Worm (Caenorhabditis elegans) whole organism, L3 larva: ENCODE data around the gene hda-6.

ENCODE experiments used
- R02D3.7 ChIP-seq: fragments of 150-350 bp; optimal IDR thresholded peaks from 2 replicates; lab custom pipeline; 2014; ENCODE audit warnings: missing biosample characterization, missing genetic modification characterization
- aly-2 ChIP-seq: fragments of 150-350 bp; optimal IDR thresholded peaks from 2 replicates; lab custom pipeline; 2014; ENCODE audit warnings: missing biosample characterization, missing genetic modification characterization
- ama-1 ChIP-seq: fragments of 150-350 bp; optimal IDR thresholded peaks from 2 replicates; lab custom pipeline; 2018
- ceh-16 ChIP-seq: sonication (generic microtip); optimal IDR thresholded peaks from 2 replicates; lab custom pipeline; 2017; ENCODE audit warnings: missing biosample characterization, missing genetic modification characterization
- ceh-28 ChIP-seq: fragments of 150-350 bp; optimal IDR thresholded peaks from 2 replicates; lab custom pipeline; 2014; ENCODE audit warnings: missing biosample characterization, missing genetic modification reagents, missing genetic modification characterization
- ceh-82 ChIP-seq: fragments of 150-350 bp; optimal IDR thresholded peaks from 2 replicates; lab custom pipeline; 2014; ENCODE audit warnings: missing biosample characterization, missing genetic modification characterization
- ceh-9 ChIP-seq: sonication (generic microtip); optimal IDR thresholded peaks from 2 replicates; lab custom pipeline; 2018; ENCODE audit warnings: missing biosample characterization, missing genetic modification characterization
- egl-27 ChIP-seq: sonication (generic microtip); optimal IDR thresholded peaks from 4 replicates; lab custom pipeline; 2017; ENCODE audit warnings: missing biosample characterization, missing genetic modification reagents, missing genetic modification characterization
- egl-5 ChIP-seq: fragments of 150-350 bp; optimal IDR thresholded peaks from 2 replicates; lab custom pipeline; 2017; ENCODE audit warnings: missing biosample characterization, missing genetic modification reagents, missing genetic modification characterization, inconsistent platforms
- elt-1 ChIP-seq: fragments of 150-350 bp; optimal IDR thresholded peaks from 2 replicates; lab custom pipeline; 2014; ENCODE audit warnings: missing biosample characterization, missing genetic modification characterization
- elt-2 ChIP-seq: sonication (generic microtip); optimal IDR thresholded peaks from 2 replicates; lab custom pipeline; 2016; ENCODE audit warnings: missing genetic modification reagents, mild to moderate bottlenecking, missing genetic modification characterization, missing compliant biosample characterization
- elt-3 ChIP-seq, 3 experiments: fragments of 150-350 bp in 1 of 3; sonication (generic microtip) in 2 of 3; optimal IDR thresholded peaks; 2 replicates in 2 of 3; 4 replicates in 1 of 3; lab custom pipeline; 2014 to 2017; ENCODE audit warnings: missing biosample characterization in 3 of 3, missing genetic modification characterization in 3 of 3
- eor-1 ChIP-seq, 2 experiments: fragments of 150-350 bp; optimal IDR thresholded peaks; 2 replicates each; lab custom pipeline; 2014 to 2018; ENCODE audit warnings: missing biosample characterization in 2 of 2, missing genetic modification characterization in 2 of 2
- fkh-10 ChIP-seq: sonication (generic microtip); optimal IDR thresholded peaks from 2 replicates; lab custom pipeline; 2017; ENCODE audit warnings: missing biosample characterization, missing genetic modification reagents, missing genetic modification characterization
- hmg-11 ChIP-seq: sonication (generic microtip); optimal IDR thresholded peaks from 2 replicates; lab custom pipeline; 2016; ENCODE audit warnings: missing genetic modification characterization, missing compliant biosample characterization
- jun-1 ChIP-seq: fragments of 150-350 bp; optimal IDR thresholded peaks from 2 replicates; lab custom pipeline; 2014; ENCODE audit warnings: missing biosample characterization, missing genetic modification reagents, missing genetic modification characterization
- lin-15B ChIP-seq: fragments of 150-350 bp; optimal IDR thresholded peaks from 2 replicates; lab custom pipeline; 2014; ENCODE audit warnings: missing biosample characterization, missing genetic modification characterization
- lin-39 ChIP-seq: fragments of 150-350 bp; optimal IDR thresholded peaks from 2 replicates; lab custom pipeline; 2018; ENCODE audit warnings: missing biosample characterization, missing genetic modification reagents, missing genetic modification characterization
- lsy-12 ChIP-seq: sonication (generic microtip); optimal IDR thresholded peaks from 2 replicates; lab custom pipeline; 2016; ENCODE audit warnings: mild to moderate bottlenecking, missing genetic modification characterization, missing compliant biosample characterization
- mdl-1 ChIP-seq: fragments of 150-350 bp; optimal IDR thresholded peaks from 2 replicates; lab custom pipeline; 2014; ENCODE audit warnings: missing biosample characterization, missing genetic modification characterization
- mml-1 ChIP-seq: fragments of 150-350 bp; sonication (generic microtip); optimal IDR thresholded peaks from 3 replicates; lab custom pipeline; 2014; ENCODE audit warnings: missing biosample characterization, missing genetic modification characterization
- nfya-1 ChIP-seq: sonication (generic microtip); optimal IDR thresholded peaks from 2 replicates; lab custom pipeline; 2017; ENCODE audit warnings: missing genetic modification characterization, mild to moderate bottlenecking, missing compliant biosample characterization, antibody characterized with exemption, moderate library complexity; ENCODE audit not compliant: insufficient read depth
- nhr-12 ChIP-seq: fragments of 150-350 bp; optimal IDR thresholded peaks from 2 replicates; lab custom pipeline; 2014; ENCODE audit warnings: missing biosample characterization, missing genetic modification characterization
- nhr-23 ChIP-seq: fragments of 150-350 bp; optimal IDR thresholded peaks from 2 replicates; lab custom pipeline; 2014; ENCODE audit warnings: missing biosample characterization, missing genetic modification reagents, missing genetic modification characterization
- nhr-237 ChIP-seq: fragments of 150-350 bp; optimal IDR thresholded peaks from 2 replicates; lab custom pipeline; 2014; ENCODE audit warnings: missing biosample characterization, missing genetic modification characterization
- nhr-28 ChIP-seq: fragments of 150-350 bp; optimal IDR thresholded peaks from 2 replicates; lab custom pipeline; 2014; ENCODE audit warnings: missing biosample characterization, missing genetic modification characterization
- nhr-43 ChIP-seq: sonication (generic microtip); optimal IDR thresholded peaks from 2 replicates; lab custom pipeline; 2016; ENCODE audit warnings: mild to moderate bottlenecking, missing genetic modification characterization, missing compliant biosample characterization; ENCODE audit not compliant: poor library complexity, severe bottlenecking
- nhr-76 ChIP-seq: fragments of 150-350 bp; sonication (generic microtip); optimal IDR thresholded peaks from 5 replicates; lab custom pipeline; 2014; ENCODE audit warnings: missing biosample characterization, missing genetic modification characterization
- nhr-77 ChIP-seq: fragments of 150-350 bp; optimal IDR thresholded peaks from 2 replicates; lab custom pipeline; 2014; ENCODE audit warnings: missing biosample characterization, missing genetic modification characterization
- pha-4 ChIP-seq: fragments of 150-350 bp; optimal IDR thresholded peaks from 2 replicates; lab custom pipeline; 2014; ENCODE audit warnings: missing biosample characterization, missing genetic modification reagents, missing genetic modification characterization
- pqm-1 ChIP-seq: fragments of 150-350 bp; optimal IDR thresholded peaks from 2 replicates; lab custom pipeline; 2017; ENCODE audit warnings: missing biosample characterization, missing genetic modification characterization, inconsistent platforms
- skn-1 ChIP-seq: fragments of 150-350 bp; optimal IDR thresholded peaks from 2 replicates; lab custom pipeline; 2014; ENCODE audit warnings: missing biosample characterization, missing genetic modification characterization
- snpc-4 ChIP-seq: fragments of 150-350 bp; optimal IDR thresholded peaks from 2 replicates; lab custom pipeline; 2014; ENCODE audit warnings: missing biosample characterization, missing genetic modification characterization
- tbx-2 ChIP-seq: sonication (generic microtip); optimal IDR thresholded peaks from 2 replicates; lab custom pipeline; 2016; ENCODE audit warnings: mild to moderate bottlenecking, missing genetic modification characterization, missing compliant biosample characterization
- unc-62 ChIP-seq: fragments of 150-350 bp; sonication (generic microtip); optimal IDR thresholded peaks from 4 replicates; lab custom pipeline; 2014; ENCODE audit warnings: missing biosample characterization, missing genetic modification reagents, missing genetic modification characterization
- zag-1 ChIP-seq: fragments of 150-350 bp; optimal IDR thresholded peaks from 2 replicates; lab custom pipeline; 2014; ENCODE audit warnings: missing biosample characterization, missing genetic modification characterization
- ztf-11 ChIP-seq: fragments of 150-350 bp; optimal IDR thresholded peaks from 2 replicates; lab custom pipeline; 2014; ENCODE audit warnings: missing biosample characterization, missing genetic modification characterization
- ztf-4 ChIP-seq: fragments of 150-350 bp; optimal IDR thresholded peaks from 2 replicates; lab custom pipeline; 2014; ENCODE audit warnings: missing biosample characterization, missing genetic modification characterization

hda-6 gene

DNA sequence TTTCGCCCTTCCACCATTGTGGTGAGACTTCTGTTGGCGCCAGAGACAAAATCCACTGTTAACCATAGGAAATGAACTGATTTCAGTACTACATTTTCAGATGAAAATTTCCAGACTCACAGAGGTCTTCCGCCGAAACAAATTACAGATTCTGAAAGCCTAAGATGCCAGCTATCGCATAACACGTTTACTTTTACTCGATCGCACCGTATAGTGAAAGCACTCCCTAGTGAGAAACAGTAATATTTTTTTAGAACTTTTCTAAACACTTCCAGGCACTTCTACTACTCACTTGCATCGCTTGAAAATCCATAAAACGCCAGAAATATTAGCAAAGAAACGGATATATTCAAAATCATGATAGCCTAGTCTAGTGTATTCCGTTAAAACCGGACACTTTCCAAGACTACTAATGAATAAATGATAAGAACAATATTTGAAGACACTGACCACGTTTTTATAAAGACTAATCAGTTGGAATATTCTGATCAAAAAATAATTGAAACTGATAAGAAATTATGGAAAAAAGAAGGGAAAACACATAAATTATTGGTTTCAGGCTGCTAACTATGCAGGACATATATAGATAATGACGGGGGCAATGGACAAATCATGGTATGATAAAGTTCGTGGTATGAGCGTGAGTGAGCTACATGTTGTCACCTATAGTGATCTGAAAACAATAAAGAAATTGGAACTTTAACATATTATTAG lies 13.5 kb downstream of the hda-6 start, which contains the start of gene gba-4:
gba-4 (minus strand) TSS at position 418 of the 714 bp plus-strand sequence.
- TF ChIP-seq pqm-1 (tag; lab: Kevin White, UChicago) = peak; percentile 42
- peak; percentile 81 for TF ChIP-seq elt-2 (tag; lab: Kevin White, UChicago)
- TF ChIP-seq, all 47 proteins: peak for 2; not testable (repeated sequence) for 45

DNA sequence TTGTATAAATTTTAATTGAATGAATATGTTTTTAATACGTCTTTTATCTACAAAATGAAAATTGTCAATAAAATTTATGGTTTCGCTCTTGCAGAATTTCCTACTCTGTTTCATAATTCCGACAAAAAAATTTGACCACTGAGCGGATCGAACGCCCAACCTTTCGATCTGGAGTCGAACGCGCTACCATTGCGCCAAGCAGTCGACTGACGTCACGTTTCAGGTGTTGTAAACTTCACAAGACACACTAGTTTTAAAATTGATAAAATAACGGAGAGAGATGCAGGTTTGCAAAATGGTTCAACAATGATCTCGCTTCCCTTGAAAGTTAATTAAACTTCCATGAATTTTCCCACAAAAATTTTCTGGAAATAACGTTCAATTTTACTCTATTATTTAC lies 19.9 kb downstream of the hda-6 start:
- no peak for TF ChIP-seq ceh-28 (tag; lab: Kevin White, UChicago)
- no peak for TF ChIP-seq elt-3 (tag; optimal IDR thresholded peaks at IDR 0.05; lab: Kevin White, UChicago)
- no peak for TF ChIP-seq hmg-11
- TF ChIP-seq ztf-11 = no peak
- no peak for TF ChIP-seq egl-27 (tag; lab: Kevin White, UChicago)
- no peak for TF ChIP-seq egl-5 (tag; lab: Kevin White, UChicago)
- no peak for TF ChIP-seq zag-1 (tag; lab: Kevin White, UChicago)
- TF ChIP-seq pha-4 (tag; lab: Kevin White, UChicago) = no peak
- peak; percentile 13 for TF ChIP-seq nfya-1 (tag; lab: Kevin White, UChicago)
- TF ChIP-seq elt-2 (tag; lab: Kevin White, UChicago) = peak; percentile 30
- no peak for TF ChIP-seq fkh-10 (GFP tag; lab: Kevin White, UChicago)
- no peak for TF ChIP-seq nhr-237 (tag; lab: Kevin White, UChicago)
- TF ChIP-seq ceh-82 (tag; lab: Kevin White, UChicago) = no peak
- TF ChIP-seq mml-1 (tag; lab: Kevin White, UChicago) = no peak
- TF ChIP-seq pqm-1 (tag; lab: Kevin White, UChicago) = peak; percentile 22
- no peak for TF ChIP-seq ceh-9 (tag; lab: Kevin White, UChicago)
- TF ChIP-seq nhr-12 (tag; lab: Kevin White, UChicago) = no peak
- no peak for TF ChIP-seq ceh-16 (tag; lab: Kevin White, UChicago)
- TF ChIP-seq eor-1 (tag; optimal IDR thresholded peaks at IDR 0.05; lab: Kevin White, UChicago) = no peak
- TF ChIP-seq mdl-1 (tag; lab: Kevin White, UChicago) = no peak
- peak; percentile 17 for TF ChIP-seq nhr-43 (tag; lab: Kevin White, UChicago)
- TF ChIP-seq unc-62 (GFP tag; lab: Kevin White, UChicago) = no peak
- TF ChIP-seq lin-39 (tag; lab: Kevin White, UChicago) = no peak

DNA sequence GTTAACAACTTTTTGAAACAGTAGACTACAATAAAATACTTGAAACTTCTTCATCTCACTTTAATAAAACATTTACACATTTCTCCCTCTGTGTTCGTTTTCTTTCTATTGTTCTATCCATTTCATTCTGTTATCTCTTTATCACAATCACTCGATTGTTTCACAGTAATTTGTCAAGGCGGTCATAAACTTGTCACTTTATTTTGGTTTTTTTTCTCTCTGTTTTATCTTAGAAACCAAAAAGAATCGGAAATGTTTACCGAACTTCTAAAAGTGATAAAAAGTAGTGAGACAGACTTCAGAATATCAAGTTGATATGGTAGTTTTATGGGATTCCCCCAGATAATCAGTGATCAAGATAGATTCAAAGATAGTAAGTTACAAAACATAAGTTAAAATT lies 24.9 kb downstream of the hda-6 start, which contains the start of gene Y4C6B.2:
Y4C6B.2 (plus strand) TSS at position 320 of the 400 bp plus-strand sequence.
- TF ChIP-seq mml-1 (tag; lab: Kevin White, UChicago) (no peak), pha-4 (tag; lab: Kevin White, UChicago) (no peak), elt-3 (tag; optimal IDR thresholded peaks at IDR 0.05; lab: Kevin White, UChicago) (peak in 1 of 3 experiments; percentile 24), lin-15B (no peak), ceh-16 (tag; lab: Kevin White, UChicago) (no peak)

- TF ChIP-seq nhr-43 (tag; lab: Kevin White, UChicago) = no peak
- TF ChIP-seq nhr-23 (tag; lab: Kevin White, UChicago) = no peak
- no peak for TF ChIP-seq nhr-77
- TF ChIP-seq lin-39 (tag; lab: Kevin White, UChicago) = no peak
- no peak for TF ChIP-seq lsy-12 (tag; lab: Kevin White, UChicago)
- no peak for TF ChIP-seq mdl-1 (tag; lab: Kevin White, UChicago)
- no peak for TF ChIP-seq tbx-2 (tag; lab: Kevin White, UChicago)
Observed at ce11 chrIV:5337649-5338048, 26.5 kb downstream of the hda-6 start.

- TF ChIP-seq ztf-11 = no peak
- no peak for TF ChIP-seq nhr-23 (tag; lab: Kevin White, UChicago)
- peak; percentile 39 for TF ChIP-seq skn-1 (tag; lab: Kevin White, UChicago)
- TF ChIP-seq nhr-28 (tag; lab: Kevin White, UChicago) = no peak
- peak; percentile 63 for TF ChIP-seq pha-4 (tag; lab: Kevin White, UChicago)
- TF ChIP-seq egl-5 (tag; lab: Kevin White, UChicago) = peak; percentile 46
- no peak for TF ChIP-seq ztf-4 (tag; lab: Kevin White, UChicago)
- no peak for TF ChIP-seq ama-1
- TF ChIP-seq nhr-77 = no peak
- peak; percentile 52 for TF ChIP-seq pqm-1 (tag; lab: Kevin White, UChicago)
- TF ChIP-seq lin-15B = peak; percentile 40
- TF ChIP-seq nhr-12 (tag; lab: Kevin White, UChicago) = no peak
- TF ChIP-seq ceh-82 (tag; lab: Kevin White, UChicago) = no peak
- TF ChIP-seq elt-2 (tag; lab: Kevin White, UChicago) = peak; percentile 10
- TF ChIP-seq aly-2 (tag; lab: Kevin White, UChicago) = no peak
- no peak for TF ChIP-seq lin-39 (tag; lab: Kevin White, UChicago)
- TF ChIP-seq unc-62 (GFP tag; lab: Kevin White, UChicago) = no peak
- TF ChIP-seq jun-1 (tag; lab: Kevin White, UChicago) = peak; percentile 23
- TF ChIP-seq nhr-43 (tag; lab: Kevin White, UChicago) = peak; percentile 57
- peak; percentile 9 for TF ChIP-seq snpc-4 (tag; lab: Kevin White, UChicago)
- peak; percentile 56 for TF ChIP-seq hmg-11
- TF ChIP-seq R02D3.7 (tag; lab: Kevin White, UChicago) = no peak
- peak; percentile 63 for TF ChIP-seq nfya-1 (tag; lab: Kevin White, UChicago)
- no peak for TF ChIP-seq ceh-16 (tag; lab: Kevin White, UChicago)
- TF ChIP-seq elt-1 (tag; lab: Kevin White, UChicago) = no peak
- no peak for TF ChIP-seq nhr-237 (tag; lab: Kevin White, UChicago)
- no peak for TF ChIP-seq mdl-1 (tag; lab: Kevin White, UChicago)
- no peak for TF ChIP-seq tbx-2 (tag; lab: Kevin White, UChicago)
- no peak for TF ChIP-seq nhr-76
Observed at ce11 chrIV:5334518-5334917, 29.6 kb downstream of the hda-6 start.
